In the genomic region with DNA sequence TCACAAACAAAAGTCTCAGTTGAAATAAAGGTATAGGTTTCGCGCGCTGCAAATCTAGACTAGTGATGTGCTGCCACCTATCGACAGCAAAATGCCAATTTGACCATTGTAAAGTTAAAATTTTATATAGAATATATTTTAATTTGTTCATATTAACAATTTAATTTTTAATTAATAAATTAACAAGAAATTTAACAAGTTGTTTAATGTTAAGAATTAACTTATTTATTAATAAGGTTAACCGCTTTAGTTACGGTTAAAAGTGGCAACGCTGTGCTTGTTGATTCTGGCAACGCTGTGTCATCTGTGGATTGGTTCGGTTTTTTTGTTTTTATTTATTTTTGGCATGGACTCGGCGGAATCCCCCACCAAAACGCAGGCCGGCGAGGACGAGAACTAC, we compare ENCODE assay signal across 1 fruit fly cellular context.
TF ChIP-seq lines count a peak whose summit lies in the region.

A gene (plus strand): TSS at position 279 of the 400 bp plus-strand sequence.

TF ChIP-seq in whole organism, embryonic, 481 proteins besides CTCF, POLR2A, EP300 and RAD21 (continued from another document):
- TF ChIP-seq CG11560 (tag; IDR thresholded peaks at IDR 0.05; lab: Robert Waterston, UW) = no peak
- no peak for TF ChIP-seq dan (GFP tag; IDR thresholded peaks at IDR 0.05; lab: Robert Waterston, UW)
- TF ChIP-seq Hr3 (GFP tag; optimal IDR thresholded peaks at IDR 0.05; lab: Kevin White, UChicago) = peak; percentile 59
- TF ChIP-seq cato (GFP tag; optimal IDR thresholded peaks at IDR 0.05; lab: Kevin White, UChicago; ENCODE audit: borderline replicate concordance) = no peak
- peak; percentile 32 for TF ChIP-seq fd3F (GFP tag; optimal IDR thresholded peaks at IDR 0.05; lab: Kevin White, UChicago)
- peak; percentile 10 for TF ChIP-seq CG33557 (GFP tag; optimal IDR thresholded peaks at IDR 0.05; lab: Kevin White, UChicago)
- no peak for TF ChIP-seq p53 (GFP tag; optimal IDR thresholded peaks at IDR 0.05; lab: Kevin White, UChicago)
- no peak for TF ChIP-seq D (optimal IDR thresholded peaks at IDR 0.05; lab: Kevin White, UChicago)
- TF ChIP-seq D (GFP tag; optimal IDR thresholded peaks at IDR 0.05; lab: Kevin White, UChicago) = no peak
- TF ChIP-seq nerfin-1 (tag; optimal IDR thresholded peaks at IDR 0.05; lab: Kevin White, UChicago) = peak; percentile 35
- TF ChIP-seq CG32532 (GFP tag; IDR thresholded peaks at IDR 0.05; lab: Robert Waterston, UW) = peak; percentile 52; the same call in 1 of the 2 replicates
- no peak; the same call in 1 of the 2 replicates for TF ChIP-seq lmd (GFP tag; IDR thresholded peaks at IDR 0.05; lab: Robert Waterston, UW)
- TF ChIP-seq Doc2 (GFP tag; IDR thresholded peaks at IDR 0.05; lab: Robert Waterston, UW) = no peak
- no peak for TF ChIP-seq Usf (GFP tag; optimal IDR thresholded peaks at IDR 0.05; lab: Kevin White, UChicago)
- peak; percentile 14 for TF ChIP-seq kay (GFP tag; optimal IDR thresholded peaks at IDR 0.05; lab: Kevin White, UChicago)
- no peak for TF ChIP-seq CG11504 (tag; optimal IDR thresholded peaks at IDR 0.05; lab: Kevin White, UChicago)
- no peak for TF ChIP-seq gfzf (GFP tag; optimal IDR thresholded peaks at IDR 0.05; lab: Kevin White, UChicago)
